Fruit fly (Drosophila melanogaster) Kc167 (cell line): ENCODE results near the gene CG32945.

Experiments
- Myc ChIP-seq: fragments of >200 bp; optimal IDR thresholded peaks from 2 replicates; lab custom pipeline; 2017; ENCODE audit warnings: missing external identifiers
- Sin3A ChIP-seq: fragments of >200 bp; optimal IDR thresholded peaks from 2 replicates; lab custom pipeline; 2018; ENCODE audit warnings: missing external identifiers
- h ChIP-seq: fragments of >200 bp; optimal IDR thresholded peaks from 3 replicates; lab custom pipeline; 2018; ENCODE audit warnings: missing external identifiers
- insv ChIP-seq: fragments of >200 bp; optimal IDR thresholded peaks from 3 replicates; lab custom pipeline; 2018; ENCODE audit warnings: missing external identifiers
- psq ChIP-seq: fragments of >200 bp; optimal IDR thresholded peaks from 2 replicates; lab custom pipeline; 2017; ENCODE audit warnings: missing external identifiers
- ttk ChIP-seq: sonication (Bioruptor generic); optimal IDR thresholded peaks from 2 replicates; lab custom pipeline; 2017; ENCODE audit warnings: missing external identifiers

- no peak for TF ChIP-seq ttk (lab: Kevin White, UChicago)
- no peak for TF ChIP-seq Sin3A (lab: Kevin White, UChicago)
- TF ChIP-seq insv = no peak
- no peak for TF ChIP-seq h (lab: Kevin White, UChicago)
- TF ChIP-seq psq = no peak
- TF ChIP-seq Myc = no peak
Observed at dm6 chr3R:4612570-4612969, 34.1 kb upstream of the CG32945 start, which contains the start of gene 5-HT2A.
